Fruit fly (Drosophila melanogaster): ENCODE data around the gene Dim1.

The Dim1 gene

DNA sequence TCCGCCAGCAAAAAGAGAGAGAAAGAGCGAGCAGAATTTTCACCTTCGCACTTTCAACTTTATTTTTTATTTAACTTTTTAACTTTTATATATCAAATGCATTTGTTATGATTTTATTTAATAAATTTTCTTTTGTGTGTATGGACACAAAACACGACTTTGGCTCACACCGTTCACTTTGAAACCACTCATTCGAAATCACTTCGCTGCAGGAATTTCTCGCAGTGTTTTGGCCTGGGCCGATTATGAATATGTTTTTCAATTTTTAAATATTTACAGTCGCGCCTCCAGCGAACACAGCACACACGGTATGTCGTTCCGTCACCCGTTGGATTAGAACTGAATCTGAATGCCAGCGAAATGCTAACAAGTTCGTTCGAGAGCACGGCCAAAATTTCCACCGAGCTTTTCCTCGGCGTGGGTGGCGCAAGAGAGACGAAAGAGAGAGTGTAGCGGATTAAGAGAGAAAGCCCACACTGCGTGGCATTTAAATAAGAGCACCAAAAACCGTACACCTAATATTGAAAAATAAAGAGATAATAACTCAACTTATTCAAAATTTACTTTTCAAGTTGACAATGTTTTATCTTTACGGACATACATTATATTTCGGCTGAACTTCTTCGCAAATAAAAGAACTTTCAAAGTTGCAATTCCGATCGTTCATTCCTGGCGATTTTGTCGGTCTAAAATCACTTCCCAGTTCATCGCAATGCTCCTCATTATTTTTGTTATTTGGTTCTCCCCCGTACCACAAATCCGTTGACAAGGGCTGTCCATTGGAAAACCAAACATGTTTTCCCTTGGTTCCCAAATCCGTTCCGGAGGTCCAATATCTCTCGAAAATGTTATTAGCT lies 38.1 kb downstream of the Dim1 start, which contains the start of gene CG15431 (continued):
- no peak for TF ChIP-seq CG33557 (GFP tag; optimal IDR thresholded peaks at IDR 0.05)
- no peak for TF ChIP-seq Sox100B (GFP tag; optimal IDR thresholded peaks at IDR 0.05)
- TF ChIP-seq CG14014 (GFP tag; IDR thresholded peaks at IDR 0.05): peak; percentile 64; the same call in 1 of the 2 replicates
- TF ChIP-seq CG9932 (GFP tag; IDR thresholded peaks at IDR 0.05): peak; percentile 61
- TF ChIP-seq inv (GFP tag; IDR thresholded peaks at IDR 0.05; ENCODE audit: partially characterized antibody): no peak
- TF ChIP-seq CG3163 (GFP tag; optimal IDR thresholded peaks at IDR 0.05): peak; percentile 96
- TF ChIP-seq Nf-YC (tag; optimal IDR thresholded peaks at IDR 0.05): peak; percentile 1
- TF ChIP-seq HmgZ (tag; optimal IDR thresholded peaks at IDR 0.05): peak; percentile 24
- TF ChIP-seq CG1832 (GFP tag; optimal IDR thresholded peaks at IDR 0.05): no peak
- no peak for TF ChIP-seq crc (GFP tag; optimal IDR thresholded peaks at IDR 0.05)
- TF ChIP-seq cas (GFP tag; IDR thresholded peaks at IDR 0.05): no peak
- TF ChIP-seq lilli (GFP tag; optimal IDR thresholded peaks at IDR 0.05): peak; percentile 69
- no peak for TF ChIP-seq jumu (GFP tag; optimal IDR thresholded peaks at IDR 0.05)
- peak; percentile 82 for TF ChIP-seq sens (GFP tag)
- peak in 1 of 2 experiments; percentile 53 for TF ChIP-seq Eip74EF (GFP tag; optimal IDR thresholded peaks at IDR 0.05)
- 0 out of 2 replicates have a peak, but pooled peaks have one; percentile 29 for TF ChIP-seq CG6689 (GFP tag; IDR thresholded peaks at IDR 0.05)
- peak; percentile 62; the same call in 1 of the 2 replicates for TF ChIP-seq Nf-YA (GFP tag; IDR thresholded peaks at IDR 0.05)
- 0 out of 2 replicates have a peak, but pooled peaks have one; percentile 36 for TF ChIP-seq CG17328 (GFP tag; IDR thresholded peaks at IDR 0.05)
- TF ChIP-seq CG13287 (GFP tag; IDR thresholded peaks at IDR 0.05; ENCODE audit: partially characterized antibody): 0 out of 2 replicates have a peak, but pooled peaks have one; percentile 15
- TF ChIP-seq Optix (GFP tag; IDR thresholded peaks at IDR 0.05): 0 out of 3 replicates have a peak, but pooled peaks have one; percentile 50
- peak; percentile 61 for TF ChIP-seq CG7839 (tag; optimal IDR thresholded peaks at IDR 0.05)
- TF ChIP-seq Antp (GFP tag; optimal IDR thresholded peaks at IDR 0.05): no peak
- TF ChIP-seq CG10321 (GFP tag; IDR thresholded peaks at IDR 0.05): 0 out of 2 replicates have a peak, but pooled peaks have one; percentile 41
- TF ChIP-seq stwl (tag; optimal IDR thresholded peaks at IDR 0.05): no peak
- peak; percentile 57 for TF ChIP-seq ttk (GFP tag; IDR thresholded peaks at IDR 0.05)
- no peak for TF ChIP-seq maf-S (GFP tag; optimal IDR thresholded peaks at IDR 0.05)
- TF ChIP-seq CG2712 (tag; optimal IDR thresholded peaks at IDR 0.05): peak; percentile 40
- no peak for TF ChIP-seq pum (GFP tag; optimal IDR thresholded peaks at IDR 0.05)
- TF ChIP-seq CG2889 (GFP tag; IDR thresholded peaks at IDR 0.05): peak; percentile 16; the same call in 1 of the 3 replicates
- TF ChIP-seq CG13296 (GFP tag; optimal IDR thresholded peaks at IDR 0.05): peak; percentile 48
- TF ChIP-seq CG13775 (GFP tag; optimal IDR thresholded peaks at IDR 0.05): peak; percentile 36
- TF ChIP-seq zf30C (GFP tag; optimal IDR thresholded peaks at IDR 0.05): peak; percentile 67
- TF ChIP-seq CG4820 (GFP tag; optimal IDR thresholded peaks at IDR 0.05): peak; percentile 25
- TF ChIP-seq ci (GFP tag; IDR thresholded peaks at IDR 0.05): peak; percentile 68; the same call in 1 of the 3 replicates
- TF ChIP-seq BEAF-32 (GFP tag; optimal IDR thresholded peaks at IDR 0.05): no peak
- TF ChIP-seq eyg (GFP tag; optimal IDR thresholded peaks at IDR 0.05): no peak
- TF ChIP-seq E2f2 (GFP tag; IDR thresholded peaks at IDR 0.05): peak; percentile 48
- TF ChIP-seq dati (GFP tag; IDR thresholded peaks at IDR 0.05): no peak
- TF ChIP-seq Dip2 (GFP tag; IDR thresholded peaks at IDR 0.05): no peak
- TF ChIP-seq Rx (GFP tag; IDR thresholded peaks at IDR 0.05): peak; percentile 67
- TF ChIP-seq CG6854 (GFP tag; optimal IDR thresholded peaks at IDR 0.05): peak; percentile 51
- peak; percentile 59; the same call in 1 of the 3 replicates for TF ChIP-seq CG3726 (GFP tag; IDR thresholded peaks at IDR 0.05)
- TF ChIP-seq Abd-B (GFP tag; optimal IDR thresholded peaks at IDR 0.05): no peak
- no peak for TF ChIP-seq ato (GFP tag; IDR thresholded peaks at IDR 0.05; ENCODE audit: partially characterized antibody)
- TF ChIP-seq sug (tag; optimal IDR thresholded peaks at IDR 0.05): peak; percentile 37
- TF ChIP-seq H2.0 (GFP tag; IDR thresholded peaks at IDR 0.05): peak; percentile 57
- no peak for TF ChIP-seq ERR (GFP tag; optimal IDR thresholded peaks at IDR 0.05)
- peak; percentile 65 for TF ChIP-seq CG15269 (tag; optimal IDR thresholded peaks at IDR 0.05)
- TF ChIP-seq Drgx (GFP tag; IDR thresholded peaks at IDR 0.05): 0 out of 2 replicates have a peak, but pooled peaks have one; percentile 49

Data from whole organism, embryonic.